Worm (Caenorhabditis elegans): ENCODE data around the gene W08F4.13.

The W08F4.13 gene

ce11 chrII:621141-621540, 36.5 kb downstream of the W08F4.13 start (continued):
- TF ChIP-seq F10B5.3 (tag; optimal IDR thresholded peaks at IDR 0.05) (no peak), lin-29 (GFP tag; IDR thresholded peaks at IDR 0.05) (no peak), jun-1 (tag; optimal IDR thresholded peaks at IDR 0.05) (no peak), zip-11 (GFP tag; IDR thresholded peaks at IDR 0.05) (no peak), lin-15B (tag; optimal IDR thresholded peaks at IDR 0.05) (no peak), nhr-28 (tag; optimal IDR thresholded peaks at IDR 0.05) (peak; percentile 67), duxl-1 (tag; optimal IDR thresholded peaks at IDR 0.05; ENCODE audit: poor library complexity) (no peak), arid-1 (GFP tag; conservative IDR thresholded peaks at IDR 0.05) (no peak), mdl-1 (tag; optimal IDR thresholded peaks at IDR 0.05) (no peak), dve-1 (tag; optimal IDR thresholded peaks at IDR 0.05; ENCODE audit: insufficient read depth) (peak; percentile 69), pqm-1 (tag; optimal IDR thresholded peaks at IDR 0.05) (peak; percentile 43), ZK546.5 (tag; optimal IDR thresholded peaks at IDR 0.05) (no peak), lsy-2 (tag; optimal IDR thresholded peaks at IDR 0.05) (no peak), F44E2.7 (GFP tag; IDR thresholded peaks at IDR 0.05) (no peak), attf-4 (tag; optimal IDR thresholded peaks at IDR 0.05) (no peak), madf-9 (GFP tag; conservative IDR thresholded peaks at IDR 0.05) (no peak), fkh-10 (GFP tag; optimal IDR thresholded peaks at IDR 0.05) (no peak), Y105C5A.15 (GFP tag; IDR thresholded peaks at IDR 0.05) (no peak), ces-1 (GFP tag; optimal IDR thresholded peaks at IDR 0.05) (no peak), ceh-28 (tag; optimal IDR thresholded peaks at IDR 0.05) (no peak), nhr-42 (GFP tag; IDR thresholded peaks at IDR 0.05) (no peak), set-16 (GFP tag; IDR thresholded peaks at IDR 0.05) (no peak), lim-7 (GFP tag; IDR thresholded peaks at IDR 0.05) (no peak), ceh-32 (tag; optimal IDR thresholded peaks at IDR 0.05; ENCODE audit: poor library complexity) (no peak), mxl-3 (GFP tag; optimal IDR thresholded peaks at IDR 0.05) (no peak), dmd-9 (GFP tag; IDR thresholded peaks at IDR 0.05) (no peak), ceh-62 (tag; optimal IDR thresholded peaks at IDR 0.05) (no peak), daf-16 (GFP tag; optimal IDR thresholded peaks at IDR 0.05) (no peak), daf-16 (tag; optimal IDR thresholded peaks at IDR 0.05) (peak; percentile 86), zfp-3 (GFP tag; conservative IDR thresholded peaks at IDR 0.05) (no peak), hlh-11 (tag; optimal IDR thresholded peaks at IDR 0.05) (peak; percentile 51), unc-62 (GFP tag; optimal IDR thresholded peaks at IDR 0.05 in 1 of 2) (peak in 1 of 2 experiments; percentile 37), unc-62 (tag; optimal IDR thresholded peaks at IDR 0.05) (no peak), egl-43 (GFP tag; IDR thresholded peaks at IDR 0.05) (no peak), snpc-1.2 (GFP tag; IDR thresholded peaks at IDR 0.05) (no peak), dpl-1 (GFP tag; optimal IDR thresholded peaks at IDR 0.05) (no peak), ztf-11 (tag; optimal IDR thresholded peaks at IDR 0.05) (no peak)

- peak in 1 of 2 experiments; percentile 54 for TF ChIP-seq unc-62 (GFP tag; optimal IDR thresholded peaks at IDR 0.05 in 1 of 2)
- TF ChIP-seq unc-62 (tag; optimal IDR thresholded peaks at IDR 0.05), result no peak
- peak; percentile 29 for TF ChIP-seq hlh-11 (tag; optimal IDR thresholded peaks at IDR 0.05)
- TF ChIP-seq lir-3 (tag; optimal IDR thresholded peaks at IDR 0.05), result no peak
- TF ChIP-seq mep-1 (tag; optimal IDR thresholded peaks at IDR 0.05), result peak; percentile 1
- no peak for TF ChIP-seq cey-2 (tag; optimal IDR thresholded peaks at IDR 0.05; ENCODE audit: borderline replicate concordance, insufficient read depth)
- no peak for TF ChIP-seq spr-1 (tag; optimal IDR thresholded peaks at IDR 0.05)
- TF ChIP-seq pha-4 (GFP tag; IDR thresholded peaks at IDR 0.05), result no peak
- no peak for TF ChIP-seq pha-4 (tag; optimal IDR thresholded peaks at IDR 0.05)
- peak; percentile 47; the same call in 1 of the 2 replicates for TF ChIP-seq dmd-6 (GFP tag; IDR thresholded peaks at IDR 0.05)
- peak; percentile 27 for TF ChIP-seq nhr-28 (tag; optimal IDR thresholded peaks at IDR 0.05)
- peak; percentile 12 for TF ChIP-seq hlh-30 (tag; optimal IDR thresholded peaks at IDR 0.05; ENCODE audit: insufficient read depth)
- TF ChIP-seq Y105C5A.15 (GFP tag; IDR thresholded peaks at IDR 0.05), result no peak
- TF ChIP-seq egl-43 (GFP tag; IDR thresholded peaks at IDR 0.05), result no peak
- TF ChIP-seq nhr-25 (tag; optimal IDR thresholded peaks at IDR 0.05; ENCODE audit: borderline replicate concordance, insufficient read depth), result no peak
- peak; percentile 46 for TF ChIP-seq mes-2 (tag; optimal IDR thresholded peaks at IDR 0.05; ENCODE audit: poor library complexity, severe bottlenecking)
- TF ChIP-seq R02D3.7 (tag; optimal IDR thresholded peaks at IDR 0.05), result no peak
- TF ChIP-seq ZK337.2 (GFP tag; IDR thresholded peaks at IDR 0.05), result no peak
- TF ChIP-seq attf-4 (tag; optimal IDR thresholded peaks at IDR 0.05), result no peak
- peak; percentile 65 for TF ChIP-seq hmg-1.1 (GFP tag; IDR thresholded peaks at IDR 0.05)
- no peak for TF ChIP-seq ZK546.5 (tag; optimal IDR thresholded peaks at IDR 0.05)
- no peak for TF ChIP-seq spr-3 (GFP tag; optimal IDR thresholded peaks at IDR 0.05)
Observed at ce11 chrII:622478-622877, 37.9 kb downstream of the W08F4.13 start.
